Worm (Caenorhabditis elegans) whole organism, late embryonic: Measurements from ENCODE around the gene cup-5.
A peak's percentile ranks its signal among the peaks of the same experiment; 100 is the strongest.
"Not testable (repeated sequence)": the region's sequence is repeated elsewhere in the genome, so short reads cannot be mapped to it uniquely, and the experiment has no call there.

Source experiments
- T23F11.4 ChIP-seq: fragments of 200-800 bp; sonication (Bioruptor generic); optimal IDR thresholded peaks from 2 replicates; lab custom pipeline; 2018; ENCODE audit warnings: mild to moderate bottlenecking, missing genetic modification characterization, missing compliant biosample characterization
- ceh-14 ChIP-seq: sonication (generic microtip); optimal IDR thresholded peaks from 2 replicates; lab custom pipeline; 2016; ENCODE audit warnings: missing genotype, missing genetic modification characterization, missing compliant biosample characterization
- ceh-19 ChIP-seq: fragments of 200-800 bp; sonication (Bioruptor generic); optimal IDR thresholded peaks from 2 replicates; lab custom pipeline; 2018; ENCODE audit warnings: mild to moderate bottlenecking, missing genetic modification characterization, missing compliant biosample characterization
- ceh-2 ChIP-seq: sonication (generic microtip); optimal IDR thresholded peaks from 2 replicates; lab custom pipeline; 2016; ENCODE audit warnings: missing genotype, missing genetic modification characterization, missing compliant biosample characterization
- ceh-22 ChIP-seq: sonication (generic microtip); optimal IDR thresholded peaks from 2 replicates; lab custom pipeline; 2017; ENCODE audit warnings: missing biosample characterization, missing genetic modification characterization
- ceh-24 ChIP-seq: sonication (generic microtip); optimal IDR thresholded peaks from 2 replicates; lab custom pipeline; 2016; ENCODE audit warnings: mild to moderate bottlenecking, missing genetic modification characterization, missing compliant biosample characterization
- ceh-45 ChIP-seq: fragments of 200-800 bp; sonication (Bioruptor generic); IDR thresholded peaks from 2 replicates; pipeline ENCODE4 v1.3.6; 2022; ENCODE audit warnings: missing genetic modification reagents, missing genetic modification characterization, missing compliant biosample characterization
- ceh-48 ChIP-seq: sonication (generic microtip); optimal IDR thresholded peaks from 2 replicates; lab custom pipeline; 2016; ENCODE audit warnings: missing genetic modification characterization, inconsistent platforms, missing compliant biosample characterization
- ceh-6 ChIP-seq: fragments of 200-800 bp; sonication (Bioruptor generic); optimal IDR thresholded peaks from 2 replicates; lab custom pipeline; 2018; ENCODE audit warnings: mild to moderate bottlenecking, missing genetic modification characterization, missing compliant biosample characterization
- che-1 ChIP-seq: sonication (generic microtip); optimal IDR thresholded peaks from 2 replicates; lab custom pipeline; 2016; ENCODE audit warnings: mild to moderate bottlenecking, missing genetic modification characterization, missing compliant biosample characterization
- dve-1 ChIP-seq: sonication (generic microtip); optimal IDR thresholded peaks from 2 replicates; lab custom pipeline; 2017; ENCODE audit warnings: antibody characterized with exemption, mild to moderate bottlenecking, missing genetic modification characterization, missing compliant biosample characterization
- elt-4 ChIP-seq: sonication (generic microtip); optimal IDR thresholded peaks from 2 replicates; lab custom pipeline; 2016; ENCODE audit warnings: missing genetic modification characterization, missing compliant biosample characterization
- fax-1 ChIP-seq: sonication (generic microtip); optimal IDR thresholded peaks from 2 replicates; lab custom pipeline; 2016; ENCODE audit warnings: missing genotype, missing genetic modification characterization, missing compliant biosample characterization
- fkh-10 ChIP-seq: fragments of 150-350 bp; optimal IDR thresholded peaks from 2 replicates; lab custom pipeline; 2014; ENCODE audit warnings: missing biosample characterization, missing genetic modification reagents, missing genetic modification characterization
- lim-6 ChIP-seq: sonication (generic microtip); optimal IDR thresholded peaks from 2 replicates; lab custom pipeline; 2016; ENCODE audit warnings: missing genetic modification characterization, missing compliant biosample characterization
- mec-3 ChIP-seq: sonication (generic microtip); optimal IDR thresholded peaks from 2 replicates; lab custom pipeline; 2016; ENCODE audit warnings: borderline replicate concordance, missing genetic modification characterization, missing compliant biosample characterization
- nfya-1 ChIP-seq: sonication (generic microtip); optimal IDR thresholded peaks from 2 replicates; lab custom pipeline; 2017; ENCODE audit warnings: missing genetic modification characterization, mild to moderate bottlenecking, missing compliant biosample characterization, antibody characterized with exemption, moderate library complexity
- nhr-11 ChIP-seq: fragments of 150-350 bp; optimal IDR thresholded peaks from 2 replicates; lab custom pipeline; 2014; ENCODE audit warnings: missing biosample characterization, missing genetic modification characterization
- nhr-232 ChIP-seq: sonication (generic microtip); optimal IDR thresholded peaks from 2 replicates; lab custom pipeline; 2016; ENCODE audit warnings: missing genetic modification characterization, missing compliant biosample characterization
- npax-4 ChIP-seq: sonication (generic microtip); optimal IDR thresholded peaks from 2 replicates; lab custom pipeline; 2016; ENCODE audit warnings: missing genetic modification characterization, missing compliant biosample characterization
- odd-2 ChIP-seq: sonication (generic microtip); optimal IDR thresholded peaks from 2 replicates; lab custom pipeline; 2017; ENCODE audit warnings: antibody characterized with exemption, mild to moderate bottlenecking, missing genetic modification characterization, missing compliant biosample characterization
- pat-9 ChIP-seq: fragments of 200-800 bp; sonication (Bioruptor generic); optimal IDR thresholded peaks from 2 replicates; lab custom pipeline; 2018; ENCODE audit warnings: mild to moderate bottlenecking, missing genetic modification characterization, moderate library complexity, missing compliant biosample characterization
- pax-1 ChIP-seq: fragments of 150-350 bp; optimal IDR thresholded peaks from 2 replicates; lab custom pipeline; 2014; ENCODE audit warnings: missing biosample characterization, missing genetic modification characterization
- pha-2 ChIP-seq: sonication (generic microtip); optimal IDR thresholded peaks from 2 replicates; lab custom pipeline; 2017; ENCODE audit warnings: mild to moderate bottlenecking, missing genetic modification characterization, missing compliant biosample characterization
- pha-4 ChIP-seq: fragments of 150-350 bp; optimal IDR thresholded peaks from 2 replicates; lab custom pipeline; 2018; ENCODE audit warnings: missing biosample characterization, missing genetic modification reagents, missing genetic modification characterization
- pqm-1 ChIP-seq: sonication (generic microtip); optimal IDR thresholded peaks from 2 replicates; lab custom pipeline; 2016; ENCODE audit warnings: missing genetic modification characterization, missing compliant biosample characterization
- pros-1 ChIP-seq: fragments of 150-350 bp; optimal IDR thresholded peaks from 2 replicates; lab custom pipeline; 2014; ENCODE audit warnings: missing biosample characterization, missing genetic modification reagents, missing genetic modification characterization
- ref-2 ChIP-seq: sonication (generic microtip); optimal IDR thresholded peaks from 2 replicates; lab custom pipeline; 2016; ENCODE audit warnings: missing genetic modification characterization, missing compliant biosample characterization
- rnt-1 ChIP-seq: sonication (generic microtip); optimal IDR thresholded peaks from 2 replicates; lab custom pipeline; 2016; ENCODE audit warnings: missing genetic modification characterization, missing compliant biosample characterization
- sox-2 ChIP-seq: fragments of 200-800 bp; sonication (Bioruptor generic); IDR thresholded peaks from 2 replicates; pipeline ENCODE4 v1.3.6; 2022; ENCODE audit warnings: missing genetic modification reagents, missing genetic modification characterization, missing compliant biosample characterization
- sox-4 ChIP-seq: sonication (generic microtip); optimal IDR thresholded peaks from 2 replicates; lab custom pipeline; 2017; ENCODE audit warnings: mild to moderate bottlenecking, missing genetic modification characterization, inconsistent platforms, missing compliant biosample characterization
- syd-9 ChIP-seq: sonication (generic microtip); optimal IDR thresholded peaks from 2 replicates; lab custom pipeline; 2016; ENCODE audit warnings: mild to moderate bottlenecking, missing genetic modification characterization, moderate library complexity, missing compliant biosample characterization
- tbx-2 ChIP-seq: sonication (generic microtip); optimal IDR thresholded peaks from 2 replicates; lab custom pipeline; 2016; ENCODE audit warnings: missing genetic modification characterization, missing compliant biosample characterization
- unc-3 ChIP-seq, 2 experiments: fragments of 200-800 bp in 1 of 2; sonication (Bioruptor generic) in 1 of 2; sonication (generic microtip) in 1 of 2; conservative IDR thresholded peaks in 1 of 2; optimal IDR thresholded peaks in 1 of 2; 2 replicates each; pipeline versions ENCODE4 v1.3.6 to Lab custom; 2016 to 2022; ENCODE audit warnings: missing compliant biosample characterization in 2 of 2, missing genetic modification characterization in 2 of 2, missing genetic modification reagents in 1 of 2
- unc-42 ChIP-seq: sonication (generic microtip); optimal IDR thresholded peaks from 2 replicates; lab custom pipeline; 2016; ENCODE audit warnings: missing genotype, missing genetic modification characterization, missing compliant biosample characterization

The cup-5 gene

ce11 chrIII:7588214-7588613 is 4.2 kb downstream of the cup-5 start, which contains the start of gene R13A5.15:
R13A5.15 (minus strand) TSS chrIII:7588314.
- no peak for TF ChIP-seq pqm-1 (tag; lab: Kevin White, UChicago)

- no peak for TF ChIP-seq pat-9 (tag; lab: Kevin White, UChicago)
- no peak for TF ChIP-seq nfya-1
- TF ChIP-seq npax-4 (tag; lab: Kevin White, UChicago), result no peak
- TF ChIP-seq che-1 (tag; lab: Kevin White, UChicago), result no peak
- no peak for TF ChIP-seq pros-1 (tag; lab: Kevin White, UChicago)
- peak; percentile 19 for TF ChIP-seq unc-42 (tag; lab: Kevin White, UChicago)
- TF ChIP-seq rnt-1 (tag; lab: Kevin White, UChicago), result no peak
- TF ChIP-seq ceh-48 (tag; lab: Kevin White, UChicago), result no peak
- TF ChIP-seq odd-2, result no peak
- TF ChIP-seq lim-6 (tag; lab: Kevin White, UChicago), result no peak
- TF ChIP-seq dve-1, result peak; percentile 99
These were observed 9.4 kb downstream of the cup-5 start, which contains the start of gene R13A5.11 for ce11 chrIII:7593285-7593928. R13A5.11 (minus strand) TSS chrIII:7593335.

DNA sequence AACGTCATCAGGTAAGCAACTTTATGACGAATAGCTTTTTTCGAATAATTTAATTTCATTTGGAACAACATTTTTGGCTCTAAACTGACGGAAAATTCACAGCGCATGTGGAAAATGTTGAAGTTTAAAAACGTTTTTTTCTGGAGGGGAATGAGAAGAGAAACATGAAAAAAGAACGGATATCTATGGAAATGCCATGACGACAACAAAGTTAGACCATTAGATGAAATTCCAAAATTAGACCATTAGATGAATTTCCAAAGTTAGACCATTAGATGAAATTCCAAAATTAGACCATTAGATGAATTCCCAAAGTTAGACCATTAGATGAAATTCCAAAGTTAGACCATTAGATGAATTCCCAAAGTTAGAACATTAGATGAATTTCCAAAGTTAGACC is 10.5 kb downstream of the cup-5 start, which contains the start of gene Y80D4G.2:
Y80D4G.2 (minus strand) TSS at position 101 of the 400 bp plus-strand sequence.
- not testable (repeated sequence) for TF ChIP-seq tbx-2 (tag; lab: Kevin White, UChicago); sox-2 (GFP tag; lab: Robert Waterston, UW); sox-4 (tag; lab: Kevin White, UChicago)

DNA sequence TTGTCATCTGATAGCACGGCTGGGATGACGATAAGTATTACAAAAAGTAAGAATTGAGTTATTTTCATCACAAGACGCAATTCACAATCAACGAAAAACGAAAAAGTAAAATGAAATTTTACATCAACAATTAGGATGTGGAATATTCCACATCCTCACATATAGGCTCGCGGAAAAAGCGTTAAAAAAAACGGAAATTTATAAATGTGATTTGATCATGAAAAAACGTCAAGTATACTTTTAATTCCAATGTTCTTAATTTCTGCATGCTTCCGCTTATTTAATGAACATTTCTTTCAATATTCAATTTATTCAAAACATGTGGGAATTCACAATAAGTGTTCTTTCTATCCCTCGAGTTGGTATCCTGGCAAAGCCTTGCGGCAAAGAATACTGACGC is 24.2 kb downstream of the cup-5 start, which contains the start of gene T04A6.3:
T04A6.3 (minus strand) TSS at position 101 of the 400 bp plus-strand sequence.
- no peak for TF ChIP-seq pha-4 (tag; lab: Kevin White, UChicago)
- TF ChIP-seq ref-2, result no peak
- TF ChIP-seq ceh-6 (GFP tag; lab: Kevin White, UChicago), result no peak
- TF ChIP-seq sox-2 (GFP tag; lab: Robert Waterston, UW), result no peak
- TF ChIP-seq ceh-45, result no peak
- TF ChIP-seq lim-6 (tag; lab: Kevin White, UChicago), result no peak
- no peak for TF ChIP-seq ceh-14
- TF ChIP-seq ceh-19 (GFP tag; lab: Kevin White, UChicago), result no peak
- TF ChIP-seq T23F11.4, result no peak
- no peak for TF ChIP-seq che-1 (tag; lab: Kevin White, UChicago)
- no peak for TF ChIP-seq fkh-10 (GFP tag; lab: Kevin White, UChicago)
- TF ChIP-seq nhr-232, result no peak
- TF ChIP-seq odd-2, result no peak
- no peak for TF ChIP-seq ceh-22 (tag; lab: Kevin White, UChicago)
- no peak for TF ChIP-seq mec-3 (tag; lab: Kevin White, UChicago)
- TF ChIP-seq elt-4, result no peak
- TF ChIP-seq pax-1 (tag; lab: Kevin White, UChicago), result no peak
- TF ChIP-seq pros-1 (tag; lab: Kevin White, UChicago), result no peak

- TF ChIP-seq nfya-1 (no peak), lim-6 (tag; lab: Kevin White, UChicago) (no peak), ceh-24 (tag; lab: Kevin White, UChicago) (no peak), pat-9 (tag; lab: Kevin White, UChicago) (no peak), odd-2 (no peak), unc-3 (GFP tag; conservative IDR thresholded peaks at IDR 0.05; lab: Robert Waterston, UW) (no peak), unc-3 (tag; optimal IDR thresholded peaks at IDR 0.05; lab: Kevin White, UChicago) (no peak), pha-2 (tag; lab: Kevin White, UChicago) (no peak), ceh-2 (tag; lab: Kevin White, UChicago) (no peak), nhr-11 (tag; lab: Kevin White, UChicago) (no peak), syd-9 (no peak), fax-1 (tag; lab: Kevin White, UChicago) (no peak), ceh-19 (GFP tag; lab: Kevin White, UChicago) (no peak)
These were observed 25.2 kb downstream of the cup-5 start, which contains the start of gene nsph-4.3 for ce11 chrIII:7609168-7609567. nsph-4.3 (minus strand) TSS chrIII:7609268.
